Fruit fly (Drosophila melanogaster): ENCODE measurements around the gene Notum.

DNA sequence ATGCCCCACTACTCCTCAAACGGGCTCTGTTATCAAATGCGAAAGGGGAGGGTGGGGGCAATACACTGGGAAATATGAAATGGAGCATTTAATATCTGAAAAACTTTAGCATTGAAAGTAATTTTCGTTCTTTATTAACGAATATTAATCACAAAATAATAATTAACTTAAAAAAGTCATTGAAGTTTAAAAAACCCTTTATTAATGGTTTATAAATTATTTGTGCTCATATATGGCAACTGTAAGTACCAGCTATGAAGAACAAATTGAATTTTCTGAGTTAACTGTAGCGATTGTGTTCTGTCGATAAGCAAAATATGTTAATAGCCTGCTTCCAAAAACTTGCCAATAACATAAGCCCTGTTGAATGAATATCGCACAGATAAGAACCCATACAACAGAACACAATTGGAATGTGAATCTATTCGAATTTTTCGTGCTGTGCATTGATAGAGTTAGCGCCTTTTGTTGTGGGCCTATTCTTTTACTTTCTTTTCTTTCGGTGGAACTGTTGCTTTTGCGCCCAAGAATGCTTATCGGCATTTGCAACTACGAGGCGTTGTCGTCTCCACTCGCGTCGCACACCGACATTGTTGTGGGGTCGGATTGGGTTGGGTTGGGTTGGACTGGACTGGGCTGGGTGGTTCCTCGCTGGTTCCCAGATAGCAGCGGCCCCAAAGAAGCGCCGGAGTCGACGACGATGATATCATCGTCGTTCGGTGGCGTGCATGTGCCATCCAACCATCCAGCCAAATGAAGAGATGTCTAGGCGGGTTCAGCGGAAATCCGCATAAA is 37.7 kb downstream of the Notum start:
- no peak for TF ChIP-seq Crg-1 (GFP tag; optimal IDR thresholded peaks at IDR 0.05)
- no peak for TF ChIP-seq CG7045 (GFP tag; optimal IDR thresholded peaks at IDR 0.05)
- no peak for TF ChIP-seq Mnt (GFP tag; optimal IDR thresholded peaks at IDR 0.05)
- TF ChIP-seq Hr96 (GFP tag; optimal IDR thresholded peaks at IDR 0.05): no peak
